Worm (Caenorhabditis elegans): ENCODE data around the gene Y54G11A.9.

DNA sequence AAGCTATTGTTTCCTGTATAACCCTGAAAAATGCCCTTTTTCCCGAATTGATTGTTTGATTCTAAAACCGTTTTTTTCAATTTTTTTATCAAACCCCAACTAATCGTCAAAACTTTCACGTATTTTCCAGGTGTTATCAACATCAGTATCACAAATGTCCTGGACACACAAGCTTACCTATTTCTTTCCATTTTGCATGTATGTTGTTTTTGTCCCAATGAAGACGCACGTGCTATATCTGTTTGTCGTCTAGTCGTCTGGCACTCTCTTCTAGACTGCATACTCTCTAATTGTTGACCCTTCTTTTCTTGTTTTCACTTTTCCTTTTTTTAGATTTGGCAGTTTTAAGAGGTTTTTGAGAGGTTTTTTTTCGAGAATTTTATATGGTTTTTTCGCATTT is 49.9 kb downstream of the Y54G11A.9 start:
- no peak for TF ChIP-seq Y79H2A.3 (GFP tag; conservative IDR thresholded peaks at IDR 0.05)
- TF ChIP-seq zfh-2 (GFP tag; conservative IDR thresholded peaks at IDR 0.05): no peak
- no peak for TF ChIP-seq lin-35 (GFP tag; optimal IDR thresholded peaks at IDR 0.05)
- TF ChIP-seq dpl-1 (GFP tag; optimal IDR thresholded peaks at IDR 0.05): no peak
- no peak for TF ChIP-seq B0261.1 (tag; optimal IDR thresholded peaks at IDR 0.05)
- no peak for TF ChIP-seq ama-1 (optimal IDR thresholded peaks at IDR 0.05)
- TF ChIP-seq ama-1 (GFP tag; optimal IDR thresholded peaks at IDR 0.05): no peak
- TF ChIP-seq snpc-4 (GFP tag; optimal IDR thresholded peaks at IDR 0.05): no peak
- TF ChIP-seq snpc-4 (tag; optimal IDR thresholded peaks at IDR 0.05): peak in 2 of 4 experiments; percentile 20 to 35
- no peak for TF ChIP-seq cebp-2 (GFP tag; IDR thresholded peaks at IDR 0.05)
- TF ChIP-seq C06A6.2 (GFP tag; conservative IDR thresholded peaks at IDR 0.05): no peak
- peak; percentile 34 for TF ChIP-seq pha-4 (tag; optimal IDR thresholded peaks at IDR 0.05)
- TF ChIP-seq sptf-2 (GFP tag; optimal IDR thresholded peaks at IDR 0.05): no peak
- TF ChIP-seq xnd-1 (tag; optimal IDR thresholded peaks at IDR 0.05): no peak
